Fruit fly (Drosophila melanogaster): ENCODE results near the gene Doc3.

DNA sequence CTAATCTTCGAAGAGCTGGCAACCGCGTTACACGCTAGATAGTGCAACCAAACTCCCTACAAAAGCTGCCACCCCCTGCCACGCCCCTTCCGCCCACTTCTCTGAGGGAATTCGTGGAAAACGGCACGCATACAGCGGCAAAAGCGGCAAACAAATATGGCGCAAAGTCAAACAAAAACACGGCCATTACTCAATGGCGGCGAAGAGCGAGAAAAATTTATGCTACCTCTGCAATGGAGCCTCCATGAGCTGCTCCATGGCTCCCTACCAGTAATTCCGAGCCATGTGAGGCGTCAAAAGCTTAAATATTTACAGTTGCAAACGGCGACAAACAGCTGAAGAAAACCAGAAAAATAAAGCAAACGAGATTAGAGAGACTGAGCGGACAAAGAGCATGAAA, 19.7 kb downstream of the Doc3 start:
- no peak for TF ChIP-seq CG11294 (GFP tag; IDR thresholded peaks at IDR 0.05)
- TF ChIP-seq vri (GFP tag; optimal IDR thresholded peaks at IDR 0.05), result no peak
- TF ChIP-seq OdsH (GFP tag; optimal IDR thresholded peaks at IDR 0.05), result no peak
- no peak for TF ChIP-seq CG32006 (GFP tag; optimal IDR thresholded peaks at IDR 0.05)
- no peak for TF ChIP-seq Hr39 (GFP tag; optimal IDR thresholded peaks at IDR 0.05)
- no peak for TF ChIP-seq spab (GFP tag; optimal IDR thresholded peaks at IDR 0.05)
- TF ChIP-seq CG1621 (tag; optimal IDR thresholded peaks at IDR 0.05), result no peak
- TF ChIP-seq eg (GFP tag; IDR thresholded peaks at IDR 0.05), result no peak
- no peak for TF ChIP-seq Sox15 (GFP tag; optimal IDR thresholded peaks at IDR 0.05)

Data from whole organism, prepupa.